Worm (Caenorhabditis elegans): Measurements from ENCODE around the gene K12H4.3.

DNA sequence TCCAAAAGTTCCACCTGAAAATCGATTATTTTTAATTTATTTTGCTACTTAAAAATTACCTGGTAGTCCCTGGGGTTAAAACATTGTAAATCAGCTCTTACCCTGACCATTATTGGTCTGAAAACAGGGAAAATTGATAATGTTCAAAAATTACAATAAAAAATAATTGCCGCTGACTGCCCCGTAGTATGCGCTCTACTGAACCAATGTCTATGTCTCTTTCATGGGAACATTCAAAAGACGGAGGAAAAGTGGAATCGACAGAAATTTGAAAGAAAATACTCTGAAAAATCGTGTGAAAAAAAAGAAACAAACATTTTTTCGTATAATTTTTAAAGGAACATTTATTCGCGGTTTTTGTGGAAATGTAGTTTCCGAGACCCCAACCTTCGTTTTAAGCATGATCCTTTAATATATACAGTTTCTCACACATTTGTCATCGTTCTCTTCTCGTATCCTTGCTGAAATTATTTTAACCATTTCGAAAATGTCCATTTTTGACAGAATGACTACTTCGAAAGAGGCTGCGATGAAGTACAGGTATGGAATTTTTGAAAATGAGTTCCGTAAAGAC lies 34.4 kb downstream of the K12H4.3 start, which contains the start of the genes dcr-1 and apc-2:
- no peak for TF ChIP-seq tra-4 (tag; optimal IDR thresholded peaks at IDR 0.05)
- TF ChIP-seq ets-7 (tag; optimal IDR thresholded peaks at IDR 0.05) = no peak
- TF ChIP-seq ama-1 (optimal IDR thresholded peaks at IDR 0.05) = no peak
- no peak for TF ChIP-seq aly-1 (tag; optimal IDR thresholded peaks at IDR 0.05)
- TF ChIP-seq tbx-37 (GFP tag; conservative IDR thresholded peaks at IDR 0.05) = no peak
- no peak for TF ChIP-seq flt-1 (GFP tag; IDR thresholded peaks at IDR 0.05)
- no peak for TF ChIP-seq pes-1 (GFP tag; IDR thresholded peaks at IDR 0.05)
- no peak for TF ChIP-seq hnd-1 (tag; optimal IDR thresholded peaks at IDR 0.05)

All from whole organism, early embryonic.